Fruit fly (Drosophila melanogaster): Measurements from ENCODE around the gene crp.

Gene crp

dm6 chr2L:16315027-16315426 lies 27.5 kb upstream of the crp start (continued):
- TF ChIP-seq cwo (GFP tag; optimal IDR thresholded peaks at IDR 0.05) (peak; percentile 27), fd102C (GFP tag; optimal IDR thresholded peaks at IDR 0.05) (no peak), Dek (tag; optimal IDR thresholded peaks at IDR 0.05) (peak; percentile 26), exex (tag; optimal IDR thresholded peaks at IDR 0.05) (peak; percentile 62), Adf1 (GFP tag; IDR thresholded peaks at IDR 0.05) (peak; percentile 12; the same call in 1 of the 2 replicates), scrt (GFP tag; optimal IDR thresholded peaks at IDR 0.05) (no peak), Atf-2 (GFP tag; optimal IDR thresholded peaks at IDR 0.05) (no peak), CG12299 (tag; optimal IDR thresholded peaks at IDR 0.05) (peak; percentile 0), Side (GFP tag; optimal IDR thresholded peaks at IDR 0.05) (no peak), ci (GFP tag; IDR thresholded peaks at IDR 0.05) (peak; percentile 48; the same call in 1 of the 3 replicates), Rfx (GFP tag; IDR thresholded peaks at IDR 0.05) (peak; percentile 36; the same call in 1 of the 2 replicates), Meics (GFP tag; optimal IDR thresholded peaks at IDR 0.05) (peak; percentile 6), esg (GFP tag; conservative IDR thresholded peaks at IDR 0.05) (no peak), sens (GFP tag) (peak; percentile 49), org-1 (GFP tag; optimal IDR thresholded peaks at IDR 0.05) (no peak), gro (GFP tag; optimal IDR thresholded peaks at IDR 0.05) (peak; percentile 50), pfk (GFP tag; optimal IDR thresholded peaks at IDR 0.05) (peak; percentile 25), shn (GFP tag; optimal IDR thresholded peaks at IDR 0.05) (no peak), lab (GFP tag; optimal IDR thresholded peaks at IDR 0.05) (peak; percentile 61), slbo (GFP tag; IDR thresholded peaks at IDR 0.05) (peak; percentile 30; the same call in 1 of the 2 replicates), CG4730 (GFP tag; IDR thresholded peaks at IDR 0.05) (no peak), Fer1 (GFP tag; optimal IDR thresholded peaks at IDR 0.05) (peak; percentile 9), CG8290 (GFP tag; optimal IDR thresholded peaks at IDR 0.05) (no peak), CG8290 (tag; optimal IDR thresholded peaks at IDR 0.05) (peak in 1 of 2 experiments; percentile 38), CG17385 (GFP tag; optimal IDR thresholded peaks at IDR 0.05) (peak; percentile 17), CG34376 (GFP tag; optimal IDR thresholded peaks at IDR 0.05) (peak; percentile 87), CG13287 (GFP tag; IDR thresholded peaks at IDR 0.05; ENCODE audit: partially characterized antibody) (no peak; the same call in 1 of the 2 replicates), Dbx (GFP tag; IDR thresholded peaks at IDR 0.05) (0 out of 3 replicates have a peak, but pooled peaks have one; percentile 43), CG12769 (tag; optimal IDR thresholded peaks at IDR 0.05) (peak; percentile 79), CG3281 (GFP tag; optimal IDR thresholded peaks at IDR 0.05) (peak; percentile 16), CG34224 (GFP tag; IDR thresholded peaks at IDR 0.05; ENCODE audit: partially characterized antibody) (peak; percentile 41; the same call in 2 of the 3 replicates), CG12155 (GFP tag; optimal IDR thresholded peaks at IDR 0.05) (no peak), CG5180 (GFP tag; optimal IDR thresholded peaks at IDR 0.05) (no peak), sob (GFP tag; IDR thresholded peaks at IDR 0.05) (peak; percentile 31; the same call in 1 of the 2 replicates), CG17612 (GFP tag; IDR thresholded peaks at IDR 0.05) (no peak), corto (GFP tag; optimal IDR thresholded peaks at IDR 0.05) (peak; percentile 19), CrebB (tag; optimal IDR thresholded peaks at IDR 0.05) (peak; percentile 65), CG13296 (GFP tag; optimal IDR thresholded peaks at IDR 0.05) (peak; percentile 60), trh (GFP tag; optimal IDR thresholded peaks at IDR 0.05) (no peak), odd (GFP tag; optimal IDR thresholded peaks at IDR 0.05) (peak; percentile 5), CG1233 (GFP tag; optimal IDR thresholded peaks at IDR 0.05) (no peak), CG10267 (tag; optimal IDR thresholded peaks at IDR 0.05) (no peak), grn (GFP tag; optimal IDR thresholded peaks at IDR 0.05) (peak; percentile 9), Drgx (GFP tag; IDR thresholded peaks at IDR 0.05) (peak; percentile 45), pzg (GFP tag; optimal IDR thresholded peaks at IDR 0.05) (peak; percentile 0), chinmo (GFP tag; IDR thresholded peaks at IDR 0.05; ENCODE audit: partially characterized antibody) (peak; percentile 95), mirr (GFP tag; optimal IDR thresholded peaks at IDR 0.05) (peak; percentile 77), CG13894 (tag; optimal IDR thresholded peaks at IDR 0.05) (peak; percentile 92), Fer3 (tag; optimal IDR thresholded peaks at IDR 0.05) (peak; percentile 20), CG8924 (tag; optimal IDR thresholded peaks at IDR 0.05) (no peak)

Data from whole organism, embryonic.